Worm (Caenorhabditis elegans): ENCODE results near the gene srlf-9.

- TF ChIP-seq ama-1 (optimal IDR thresholded peaks at IDR 0.05), result no peak
- no peak for TF ChIP-seq nhr-28 (tag; optimal IDR thresholded peaks at IDR 0.05)
- no peak for TF ChIP-seq nhr-237 (tag; optimal IDR thresholded peaks at IDR 0.05)
- no peak for TF ChIP-seq snpc-4 (tag; optimal IDR thresholded peaks at IDR 0.05)
These were observed 21.4 kb downstream of the srlf-9 start, which contains the start of gene T03F6.6 for ce11 chrIII:13380196-13380595.
